Worm (Caenorhabditis elegans): Measurements from ENCODE around the gene ZC449.7.

The ZC449.7 gene

DNA sequence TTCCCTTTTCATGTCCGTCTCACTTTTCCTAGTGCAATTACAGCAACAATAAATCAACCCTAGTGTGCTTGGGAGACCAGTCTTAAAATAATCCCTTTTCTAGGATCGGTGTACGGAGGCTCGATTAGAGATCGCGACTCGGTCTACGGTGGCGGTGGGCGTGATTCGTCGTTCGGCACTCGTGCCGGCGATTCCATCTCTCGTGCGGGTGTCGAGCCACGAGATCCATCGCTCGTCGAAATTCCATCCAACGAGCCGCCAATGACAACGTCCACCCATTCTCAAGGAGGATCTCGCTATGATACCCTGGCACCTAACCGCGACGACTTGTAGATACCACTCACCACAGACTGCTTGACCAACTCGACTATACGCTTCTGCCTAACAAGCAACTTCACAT lies 21.4 kb upstream of the ZC449.7 start:
- TF ChIP-seq lin-13 (tag; optimal IDR thresholded peaks at IDR 0.05): no peak
- no peak for TF ChIP-seq hlh-1 (tag; optimal IDR thresholded peaks at IDR 0.05)
- no peak for TF ChIP-seq mab-5 (tag; optimal IDR thresholded peaks at IDR 0.05)
- no peak for TF ChIP-seq ceh-43 (GFP tag; optimal IDR thresholded peaks at IDR 0.05)
- no peak for TF ChIP-seq ztf-11 (tag; optimal IDR thresholded peaks at IDR 0.05)
- TF ChIP-seq sem-2 (GFP tag; optimal IDR thresholded peaks at IDR 0.05): no peak
- TF ChIP-seq nhr-237 (tag; optimal IDR thresholded peaks at IDR 0.05): no peak
- no peak for TF ChIP-seq blmp-1 (tag; optimal IDR thresholded peaks at IDR 0.05)
- TF ChIP-seq nhr-2 (tag; optimal IDR thresholded peaks at IDR 0.05): no peak
- no peak for TF ChIP-seq zip-8 (tag; optimal IDR thresholded peaks at IDR 0.05)
- no peak for TF ChIP-seq lsy-2 (tag; optimal IDR thresholded peaks at IDR 0.05)
- TF ChIP-seq tbx-8 (GFP tag; optimal IDR thresholded peaks at IDR 0.05): no peak
- TF ChIP-seq ham-2 (GFP tag; optimal IDR thresholded peaks at IDR 0.05): no peak
- TF ChIP-seq elt-1 (tag; optimal IDR thresholded peaks at IDR 0.05; ENCODE audit: borderline replicate concordance, insufficient read depth): no peak
- TF ChIP-seq cnd-1 (tag; optimal IDR thresholded peaks at IDR 0.05): no peak
- no peak for TF ChIP-seq elt-3 (tag; optimal IDR thresholded peaks at IDR 0.05)
- TF ChIP-seq nhr-12 (tag; optimal IDR thresholded peaks at IDR 0.05): no peak
- no peak for TF ChIP-seq nhr-76 (tag; optimal IDR thresholded peaks at IDR 0.05)
- TF ChIP-seq flh-1 (GFP tag; optimal IDR thresholded peaks at IDR 0.05): no peak
- TF ChIP-seq nhr-28 (tag; optimal IDR thresholded peaks at IDR 0.05): no peak

DNA sequence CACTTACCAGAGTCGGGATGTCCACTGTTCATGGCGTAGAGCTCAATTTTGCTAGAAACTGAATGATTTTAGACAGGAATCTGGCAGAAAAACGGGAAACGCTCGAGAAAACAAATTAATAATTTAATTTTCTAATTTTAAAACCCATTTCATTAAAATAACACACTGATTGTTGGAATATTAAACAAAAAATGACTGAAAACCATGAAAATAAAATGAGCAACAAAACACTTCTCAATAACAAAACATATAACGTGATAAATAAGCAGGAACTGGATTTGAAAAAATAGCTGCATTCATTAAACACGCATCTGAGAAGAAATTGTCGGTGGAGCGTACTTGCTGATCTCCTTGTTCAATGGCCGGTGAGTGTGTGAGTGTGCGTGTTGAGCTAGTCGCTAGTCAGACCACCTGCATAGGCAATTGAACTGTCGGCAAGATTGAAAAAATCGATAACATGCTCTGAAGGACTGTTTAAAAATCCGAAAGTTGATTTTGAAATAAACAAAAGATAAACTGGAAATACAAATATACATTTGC lies 16.3 kb upstream of the ZC449.7 start, which contains the start of gene ZC8.6:
TSS of gene ZC8.6 (minus strand) at position 51 of the 540 bp plus-strand sequence.
- TF ChIP-seq bed-3 (GFP tag; optimal IDR thresholded peaks at IDR 0.05): no peak
- peak; percentile 54 for TF ChIP-seq mep-1 (tag; optimal IDR thresholded peaks at IDR 0.05)
- peak; percentile 10 for TF ChIP-seq lin-13 (tag; optimal IDR thresholded peaks at IDR 0.05)
- no peak for TF ChIP-seq M03D4.4 (tag; optimal IDR thresholded peaks at IDR 0.05)
- peak; percentile 58 for TF ChIP-seq nhr-2 (tag; optimal IDR thresholded peaks at IDR 0.05)
- TF ChIP-seq pha-4 (tag; optimal IDR thresholded peaks at IDR 0.05): no peak
- TF ChIP-seq ham-2 (GFP tag; optimal IDR thresholded peaks at IDR 0.05): no peak
- no peak for TF ChIP-seq elt-1 (tag; optimal IDR thresholded peaks at IDR 0.05; ENCODE audit: borderline replicate concordance, insufficient read depth)
- no peak for TF ChIP-seq nhr-28 (tag; optimal IDR thresholded peaks at IDR 0.05)
- TF ChIP-seq unc-39 (tag; optimal IDR thresholded peaks at IDR 0.05): no peak

DNA sequence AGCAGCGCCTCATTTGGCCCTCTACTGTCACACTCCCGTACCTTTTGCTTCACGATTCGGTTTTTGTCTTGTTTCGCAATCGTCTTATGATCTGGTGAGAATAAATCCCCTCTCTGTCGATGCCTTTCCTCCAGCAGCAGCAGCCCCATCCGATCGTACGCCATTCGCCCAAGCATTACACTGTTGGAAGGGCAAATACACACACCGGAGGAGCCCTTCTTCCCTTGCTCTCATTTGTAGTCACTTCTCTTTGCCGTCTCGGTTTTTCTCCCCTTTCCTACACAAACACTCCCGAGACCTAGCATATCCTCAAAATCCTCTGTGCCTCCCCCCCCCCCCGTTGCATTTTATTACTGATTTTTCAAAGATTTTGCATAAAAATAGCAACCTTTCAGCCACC lies 15.0 kb upstream of the ZC449.7 start, which contains the start of gene set-30:
TSS of gene set-30 (plus strand) at position 396 of the 400 bp plus-strand sequence.
- TF ChIP-seq unc-120 (tag; optimal IDR thresholded peaks at IDR 0.05; ENCODE audit: poor library complexity, severe bottlenecking) (peak; percentile 50), drap-1 (GFP tag; optimal IDR thresholded peaks at IDR 0.05) (peak; percentile 4), M03D4.4 (tag; optimal IDR thresholded peaks at IDR 0.05) (peak; percentile 28), nhr-28 (tag; optimal IDR thresholded peaks at IDR 0.05) (no peak), zip-8 (tag; optimal IDR thresholded peaks at IDR 0.05) (no peak), hlh-1 (tag; optimal IDR thresholded peaks at IDR 0.05) (peak; percentile 71), cnd-1 (tag; optimal IDR thresholded peaks at IDR 0.05) (peak; percentile 7)

DNA sequence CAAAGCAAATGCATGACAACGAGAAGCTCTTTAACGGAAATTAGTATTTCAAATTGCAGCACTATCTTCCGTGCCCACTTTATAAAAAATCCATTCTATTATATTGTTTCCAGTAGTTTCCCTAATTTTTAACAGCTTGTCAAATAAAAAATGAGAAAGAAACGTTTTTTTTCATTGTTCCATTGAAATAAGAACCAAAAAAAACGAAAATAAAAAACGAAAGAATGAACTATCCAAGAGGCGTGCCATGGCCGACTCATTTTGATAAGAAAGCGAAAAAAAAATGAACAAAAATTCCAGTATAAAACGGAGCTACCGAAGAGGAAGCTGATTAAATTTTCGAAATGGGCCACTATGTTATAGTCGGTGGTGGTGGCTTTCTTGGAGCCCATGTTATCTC lies 8.9 kb upstream of the ZC449.7 start, which contains the start of gene hsd-2:
TSS of gene hsd-2 (plus strand) at position 301 of the 400 bp plus-strand sequence.
- no peak for TF ChIP-seq ceh-43 (GFP tag; optimal IDR thresholded peaks at IDR 0.05)
- no peak for TF ChIP-seq ces-1 (GFP tag; optimal IDR thresholded peaks at IDR 0.05)
- no peak for TF ChIP-seq mab-5 (tag; optimal IDR thresholded peaks at IDR 0.05)
- TF ChIP-seq nhr-76 (tag; optimal IDR thresholded peaks at IDR 0.05): no peak
- TF ChIP-seq cnd-1 (tag; optimal IDR thresholded peaks at IDR 0.05): no peak
- no peak for TF ChIP-seq ztf-11 (tag; optimal IDR thresholded peaks at IDR 0.05)
- TF ChIP-seq elt-3 (tag; optimal IDR thresholded peaks at IDR 0.05): no peak
- TF ChIP-seq ham-2 (GFP tag; optimal IDR thresholded peaks at IDR 0.05): no peak
- no peak for TF ChIP-seq tbx-8 (GFP tag; optimal IDR thresholded peaks at IDR 0.05)
- TF ChIP-seq drap-1 (GFP tag; optimal IDR thresholded peaks at IDR 0.05): no peak
- TF ChIP-seq flh-1 (GFP tag; optimal IDR thresholded peaks at IDR 0.05): no peak
- TF ChIP-seq nhr-2 (tag; optimal IDR thresholded peaks at IDR 0.05): no peak
- TF ChIP-seq mls-2 (tag; optimal IDR thresholded peaks at IDR 0.05): no peak
- no peak for TF ChIP-seq hlh-1 (tag; optimal IDR thresholded peaks at IDR 0.05)
- TF ChIP-seq ceh-83 (GFP tag; optimal IDR thresholded peaks at IDR 0.05): no peak
- TF ChIP-seq nhr-237 (tag; optimal IDR thresholded peaks at IDR 0.05): no peak
- no peak for TF ChIP-seq lin-32 (GFP tag; optimal IDR thresholded peaks at IDR 0.05)
- TF ChIP-seq blmp-1 (tag; optimal IDR thresholded peaks at IDR 0.05): no peak
